Fruit fly (Drosophila melanogaster) whole organism, embryonic: ENCODE data around the gene Sam-S.

ENCODE experiments used
- B-H2 ChIP-seq: fragments of 200-800 bp; sonication (Bioruptor generic); optimal IDR thresholded peaks from 2 replicates; lab custom pipeline; 2018; ENCODE audit warnings: missing biosample characterization, mild to moderate bottlenecking, missing genetic modification characterization
- C15 ChIP-seq: fragments of 200-800 bp; sonication (Bioruptor generic); IDR thresholded peaks from 3 replicates; pipeline ENCODE4 v1.3.6; 2022; ENCODE audit warnings: missing biosample characterization, missing genetic modification characterization
- CG10147 ChIP-seq: fragments of 200-800 bp; sonication (Bioruptor generic); optimal IDR thresholded peaks from 2 replicates; lab custom pipeline; 2019; ENCODE audit warnings: missing biosample characterization, mild to moderate bottlenecking, missing genetic modification characterization, moderate library complexity
- CG12219 ChIP-seq: fragments of 200-800 bp; sonication (Bioruptor generic); optimal IDR thresholded peaks from 3 replicates; lab custom pipeline; 2018; ENCODE audit warnings: missing biosample characterization, mild to moderate bottlenecking, missing genetic modification characterization
- CG12659 ChIP-seq: fragments of 200-800 bp; sonication (Bioruptor generic); optimal IDR thresholded peaks from 3 replicates; lab custom pipeline; 2017; ENCODE audit warnings: mild to moderate bottlenecking, missing biosample characterization, missing genetic modification reagents, missing genetic modification characterization
- CG12769 ChIP-seq: fragments of 200-800 bp; sonication (Bioruptor generic); optimal IDR thresholded peaks from 2 replicates; lab custom pipeline; 2019; ENCODE audit warnings: missing biosample characterization, mild to moderate bottlenecking, missing genetic modification characterization, moderate library complexity
- CG13287 ChIP-seq: fragments of 200-800 bp; sonication (Bioruptor generic); IDR thresholded peaks from 2 replicates; pipeline ENCODE4 v1.3.6; 2022; ENCODE audit warnings: missing biosample characterization, missing genetic modification characterization; ENCODE audit not compliant: partially characterized antibody
- CG13296 ChIP-seq: fragments of 200-800 bp; sonication (Bioruptor generic); optimal IDR thresholded peaks from 3 replicates; lab custom pipeline; 2018; ENCODE audit warnings: missing biosample characterization, mild to moderate bottlenecking, missing genetic modification characterization
- CG15514 ChIP-seq: fragments of 200-800 bp; sonication (Bioruptor generic); optimal IDR thresholded peaks from 3 replicates; lab custom pipeline; 2017; ENCODE audit warnings: missing biosample characterization, missing genetic modification characterization, mild to moderate bottlenecking, moderate library complexity, missing genetic modification reagents
- CG1603 ChIP-seq: fragments of 200-800 bp; sonication (Bioruptor generic); optimal IDR thresholded peaks from 2 replicates; lab custom pipeline; 2019; ENCODE audit warnings: missing biosample characterization, mild to moderate bottlenecking, missing genetic modification characterization, moderate library complexity
- CG17802 ChIP-seq: fragments of 200-800 bp; sonication (Bioruptor generic); optimal IDR thresholded peaks from 2 replicates; lab custom pipeline; 2018; ENCODE audit warnings: missing biosample characterization, mild to moderate bottlenecking, missing genetic modification characterization, moderate library complexity
- CG17912 ChIP-seq: fragments of 200-800 bp; sonication (Bioruptor generic); optimal IDR thresholded peaks from 2 replicates; lab custom pipeline; 2018; ENCODE audit warnings: missing biosample characterization, mild to moderate bottlenecking, missing genetic modification characterization
- CG2116 ChIP-seq: fragments of 200-800 bp; sonication (Bioruptor generic); optimal IDR thresholded peaks from 3 replicates; lab custom pipeline; 2018; ENCODE audit warnings: missing biosample characterization, mild to moderate bottlenecking, missing genetic modification characterization
- CG30020 ChIP-seq: fragments of 200-800 bp; optimal IDR thresholded peaks from 2 replicates; lab custom pipeline; 2019; ENCODE audit warnings: missing biosample characterization, mild to moderate bottlenecking, missing genetic modification characterization, moderate library complexity
- CG3726 ChIP-seq: fragments of 200-800 bp; sonication (Bioruptor generic); IDR thresholded peaks from 3 replicates; pipeline ENCODE4, ENCODE4 v1.3.6; 2022; ENCODE audit warnings: missing biosample characterization, missing genetic modification characterization
- CG3995 ChIP-seq: fragments of 200-800 bp; sonication (Bioruptor generic); optimal IDR thresholded peaks from 3 replicates; lab custom pipeline; 2016; ENCODE audit warnings: missing biosample characterization, missing genetic modification characterization
- CG5180 ChIP-seq: fragments of 200-800 bp; sonication (Bioruptor generic); optimal IDR thresholded peaks from 3 replicates; lab custom pipeline; 2017; ENCODE audit warnings: missing biosample characterization, missing genetic modification characterization, mild to moderate bottlenecking, moderate library complexity, missing genetic modification reagents
- CG6765 ChIP-seq: fragments of 200-800 bp; sonication (Bioruptor generic); optimal IDR thresholded peaks from 3 replicates; lab custom pipeline; 2017; ENCODE audit warnings: missing biosample characterization, mild to moderate bottlenecking, missing genetic modification characterization
- CG8281 ChIP-seq: fragments of 200-800 bp; sonication (Bioruptor generic); optimal IDR thresholded peaks from 2 replicates; lab custom pipeline; 2018; ENCODE audit warnings: missing biosample characterization, mild to moderate bottlenecking, missing genetic modification characterization, moderate library complexity
- CHES-1-like ChIP-seq: fragments of 200-800 bp; sonication (Bioruptor generic); optimal IDR thresholded peaks from 2 replicates; lab custom pipeline; 2016; ENCODE audit warnings: missing biosample characterization, missing genetic modification characterization
- Dp ChIP-seq: fragments of 200-800 bp; sonication (Bioruptor generic); optimal IDR thresholded peaks from 2 replicates; lab custom pipeline; 2018; ENCODE audit warnings: missing biosample characterization, mild to moderate bottlenecking, missing genetic modification characterization, moderate library complexity
- Ets65A ChIP-seq: fragments of 200-800 bp; sonication (Bioruptor generic); peaks from one replicate; lab custom pipeline; 2016; ENCODE audit warnings: missing biosample characterization, missing genetic modification characterization
- Hmr ChIP-seq: fragments of 200-800 bp; sonication (Bioruptor generic); optimal IDR thresholded peaks from 3 replicates; lab custom pipeline; 2017; ENCODE audit warnings: mild to moderate bottlenecking, missing biosample characterization, missing genetic modification reagents, missing genetic modification characterization
- Hr3 ChIP-seq: fragments of 200-800 bp; sonication (Bioruptor generic); optimal IDR thresholded peaks from 3 replicates; lab custom pipeline; 2016; ENCODE audit warnings: missing biosample characterization, missing genetic modification characterization
- Hr78 ChIP-seq, 2 experiments: fragments of 200-800 bp in 1 of 2; fragments of >200 bp in 1 of 2; sonication (Bioruptor generic) in 1 of 2; optimal IDR thresholded peaks; 2 replicates each; lab custom pipeline; 2017 to 2019; ENCODE audit warnings: missing biosample characterization in 2 of 2, missing genetic modification characterization in 2 of 2, mild to moderate bottlenecking in 1 of 2, moderate library complexity in 1 of 2
- Lpt ChIP-seq: fragments of >200 bp; optimal IDR thresholded peaks from 2 replicates; lab custom pipeline; 2018; ENCODE audit warnings: missing biosample characterization, missing genetic modification characterization
- Meics ChIP-seq: fragments of 200-800 bp; sonication (Bioruptor generic); optimal IDR thresholded peaks from 2 replicates; lab custom pipeline; 2017; ENCODE audit warnings: missing biosample characterization, mild to moderate bottlenecking, missing genetic modification characterization
- NC2β ChIP-seq: fragments of 200-800 bp; sonication (Bioruptor generic); optimal IDR thresholded peaks from 2 replicates; lab custom pipeline; 2016; ENCODE audit warnings: missing biosample characterization, missing genetic modification characterization
- NfI ChIP-seq: fragments of 200-800 bp; sonication (Bioruptor generic); optimal IDR thresholded peaks from 3 replicates; lab custom pipeline; 2018; ENCODE audit warnings: missing biosample characterization, mild to moderate bottlenecking, missing genetic modification characterization, moderate library complexity
- Poxn ChIP-seq: fragments of 200-800 bp; sonication (Bioruptor generic); IDR thresholded peaks from 2 replicates; pipeline ENCODE4 v1.3.6; 2022; ENCODE audit warnings: missing biosample characterization, missing genetic modification characterization
- Sin3A ChIP-seq: fragments of >200 bp; optimal IDR thresholded peaks from 2 replicates; lab custom pipeline; 2018
- Spps ChIP-seq: fragments of 200-800 bp; sonication (Bioruptor generic); optimal IDR thresholded peaks from 2 replicates; lab custom pipeline; 2018; ENCODE audit warnings: missing biosample characterization, mild to moderate bottlenecking, missing genetic modification characterization
- Sry-β ChIP-seq: fragments of 200-800 bp; sonication (Bioruptor generic); optimal IDR thresholded peaks from 2 replicates; lab custom pipeline; 2018; ENCODE audit warnings: missing biosample characterization, mild to moderate bottlenecking, missing genetic modification characterization, moderate library complexity
- ara ChIP-seq: fragments of 200-800 bp; sonication (Bioruptor generic); IDR thresholded peaks from 2 replicates; pipeline ENCODE4 v1.3.6; 2022; ENCODE audit warnings: missing biosample characterization, missing genetic modification characterization
- cg ChIP-seq: fragments of 200-800 bp; sonication (Bioruptor generic); optimal IDR thresholded peaks from 3 replicates; lab custom pipeline; 2019; ENCODE audit warnings: missing biosample characterization, mild to moderate bottlenecking, missing genetic modification characterization, moderate library complexity
- cwo ChIP-seq: fragments of 200-800 bp; sonication (Bioruptor generic); optimal IDR thresholded peaks from 3 replicates; lab custom pipeline; 2017; ENCODE audit warnings: missing biosample characterization, missing genetic modification characterization, mild to moderate bottlenecking, moderate library complexity, missing genetic modification reagents
- dan ChIP-seq: fragments of 200-800 bp; sonication (Bioruptor generic); IDR thresholded peaks from 2 replicates; pipeline ENCODE4 v1.3.6; 2022; ENCODE audit warnings: missing biosample characterization, missing genetic modification characterization
- ewg ChIP-seq: fragments of 200-800 bp; sonication (Bioruptor generic); optimal IDR thresholded peaks from 3 replicates; lab custom pipeline; 2017; ENCODE audit warnings: mild to moderate bottlenecking, missing biosample characterization, missing genetic modification reagents, missing genetic modification characterization
- grau ChIP-seq: fragments of 200-800 bp; optimal IDR thresholded peaks from 3 replicates; lab custom pipeline; 2019; ENCODE audit warnings: missing biosample characterization, mild to moderate bottlenecking, missing genetic modification characterization, moderate library complexity
- her ChIP-seq: fragments of 200-800 bp; sonication (Bioruptor generic); optimal IDR thresholded peaks from 2 replicates; lab custom pipeline; 2016; ENCODE audit warnings: missing biosample characterization, missing genetic modification characterization
- hkb ChIP-seq, 2 experiments: fragments of 200-800 bp in 1 of 2; fragments of >200 bp in 1 of 2; sonication (Bioruptor generic) in 1 of 2; IDR thresholded peaks in 1 of 2; optimal IDR thresholded peaks in 1 of 2; 2 replicates each; pipeline versions ENCODE4 v1.3.6 to Lab custom; 2017 to 2022; ENCODE audit warnings: missing biosample characterization in 1 of 2, missing genetic modification characterization in 1 of 2
- kay ChIP-seq: fragments of 200-800 bp; sonication (Bioruptor generic); optimal IDR thresholded peaks from 2 replicates; lab custom pipeline; 2016; ENCODE audit warnings: missing biosample characterization, missing genetic modification characterization
- knrl ChIP-seq: fragments of 200-800 bp; sonication (Bioruptor generic); IDR thresholded peaks from 3 replicates; pipeline ENCODE4 v1.3.6; 2022; ENCODE audit warnings: missing biosample characterization, missing genetic modification characterization; ENCODE audit not compliant: partially characterized antibody
- nmo ChIP-seq: fragments of 200-800 bp; sonication (Bioruptor generic); optimal IDR thresholded peaks from 2 replicates; lab custom pipeline; 2018; ENCODE audit warnings: missing biosample characterization, mild to moderate bottlenecking, missing genetic modification characterization, moderate library complexity
- nom ChIP-seq: fragments of 200-800 bp; sonication (Bioruptor generic); optimal IDR thresholded peaks from 2 replicates; lab custom pipeline; 2017; ENCODE audit warnings: missing biosample characterization, missing genetic modification characterization, mild to moderate bottlenecking, moderate library complexity, missing genetic modification reagents
- odd ChIP-seq: fragments of 200-800 bp; sonication (Bioruptor generic); optimal IDR thresholded peaks from 2 replicates; lab custom pipeline; 2017; ENCODE audit warnings: missing biosample characterization, mild to moderate bottlenecking, missing genetic modification characterization
- sens ChIP-seq: fragments of 200-800 bp; sonication (Bioruptor generic); peaks from one replicate; lab custom pipeline; 2016; ENCODE audit warnings: missing biosample characterization, missing genetic modification characterization
- sens-2 ChIP-seq: fragments of 200-800 bp; sonication (Bioruptor generic); IDR thresholded peaks from 2 replicates; pipeline ENCODE4 v1.3.6; 2022; ENCODE audit warnings: missing biosample characterization, missing genetic modification characterization
- stc ChIP-seq: fragments of 200-800 bp; sonication (Bioruptor generic); IDR thresholded peaks from 2 replicates; pipeline ENCODE4 v1.3.6; 2022; ENCODE audit warnings: missing biosample characterization, missing genetic modification characterization
- stwl ChIP-seq: fragments of 200-800 bp; sonication (Bioruptor generic); optimal IDR thresholded peaks from 3 replicates; lab custom pipeline; 2018; ENCODE audit warnings: missing biosample characterization, mild to moderate bottlenecking, missing genetic modification characterization, moderate library complexity

Gene Sam-S

DNA sequence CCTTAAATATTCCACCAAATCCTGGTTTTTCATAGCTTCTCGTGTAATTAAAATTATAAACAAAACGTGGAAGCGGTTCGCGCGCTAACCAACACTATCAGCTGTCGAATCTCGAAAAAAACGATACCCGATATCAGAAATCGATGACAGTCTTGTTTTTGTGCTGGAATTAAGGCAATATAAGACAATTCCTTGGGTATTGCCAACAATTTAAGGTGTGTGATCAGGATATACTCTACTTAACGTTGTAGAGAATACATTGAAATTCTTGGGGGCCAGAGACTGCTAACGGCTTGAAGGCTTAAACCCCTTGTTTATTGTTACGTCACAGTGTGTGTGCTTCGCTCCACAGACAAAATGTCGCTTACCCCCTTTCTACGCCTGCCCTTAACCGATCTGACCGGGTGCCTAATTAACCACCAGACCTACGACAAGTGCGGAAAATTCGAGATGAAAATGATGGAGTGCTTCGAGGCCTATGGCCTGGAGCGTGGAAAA lies 48.6 kb downstream of the Sam-S start, which contains the start of gene Pus10 (continued):
- TF ChIP-seq cwo (GFP tag; lab: Kevin White, UChicago), result no peak
- TF ChIP-seq knrl (GFP tag; lab: Robert Waterston, UW), result no peak
- TF ChIP-seq CG13287 (GFP tag; lab: Robert Waterston, UW), result no peak
- no peak for TF ChIP-seq ara
- TF ChIP-seq stwl (tag; lab: Kevin White, UChicago), result peak; percentile 64
- TF ChIP-seq ewg (GFP tag; lab: Kevin White, UChicago), result peak; percentile 13
- TF ChIP-seq B-H2 (GFP tag; lab: Kevin White, UChicago), result peak; percentile 68
- no peak for TF ChIP-seq Spps (tag; lab: Kevin White, UChicago)
- TF ChIP-seq CG15514 (GFP tag; lab: Kevin White, UChicago), result peak; percentile 54
- TF ChIP-seq Hr3, result no peak
- TF ChIP-seq hkb (optimal IDR thresholded peaks at IDR 0.05; lab: Kevin White, UChicago), result no peak
- no peak for TF ChIP-seq hkb (GFP tag; IDR thresholded peaks at IDR 0.05; lab: Robert Waterston, UW)
- no peak for TF ChIP-seq NfI (GFP tag; lab: Kevin White, UChicago)
- peak; percentile 25 for TF ChIP-seq CG12659 (GFP tag; lab: Kevin White, UChicago)
- TF ChIP-seq Meics, result no peak
- TF ChIP-seq CG3726 (GFP tag; lab: Robert Waterston, UW), result no peak
- no peak for TF ChIP-seq grau (tag; lab: Kevin White, UChicago)
- no peak for TF ChIP-seq kay (GFP tag; lab: Kevin White, UChicago)
- TF ChIP-seq CG6765 (GFP tag; lab: Kevin White, UChicago), result no peak
- no peak for TF ChIP-seq Lpt (GFP tag; lab: Kevin White, UChicago)
- TF ChIP-seq dan, result no peak
- no peak for TF ChIP-seq sens-2 (GFP tag; lab: Robert Waterston, UW)
- TF ChIP-seq Hmr (GFP tag; lab: Kevin White, UChicago), result peak; percentile 9
- no peak for TF ChIP-seq odd (GFP tag; lab: Kevin White, UChicago)
- peak; percentile 4 for TF ChIP-seq CG12769 (tag; lab: Kevin White, UChicago)
- no peak for TF ChIP-seq Poxn (GFP tag; lab: Robert Waterston, UW)
- TF ChIP-seq CHES-1-like (GFP tag; lab: Kevin White, UChicago), result peak; percentile 38
- peak; percentile 10 for TF ChIP-seq her (GFP tag; lab: Kevin White, UChicago)
- TF ChIP-seq CG5180 (GFP tag; lab: Kevin White, UChicago), result no peak
- TF ChIP-seq CG12219 (GFP tag; lab: Kevin White, UChicago), result no peak
- peak; percentile 2 for TF ChIP-seq cg (GFP tag; lab: Kevin White, UChicago)

DNA sequence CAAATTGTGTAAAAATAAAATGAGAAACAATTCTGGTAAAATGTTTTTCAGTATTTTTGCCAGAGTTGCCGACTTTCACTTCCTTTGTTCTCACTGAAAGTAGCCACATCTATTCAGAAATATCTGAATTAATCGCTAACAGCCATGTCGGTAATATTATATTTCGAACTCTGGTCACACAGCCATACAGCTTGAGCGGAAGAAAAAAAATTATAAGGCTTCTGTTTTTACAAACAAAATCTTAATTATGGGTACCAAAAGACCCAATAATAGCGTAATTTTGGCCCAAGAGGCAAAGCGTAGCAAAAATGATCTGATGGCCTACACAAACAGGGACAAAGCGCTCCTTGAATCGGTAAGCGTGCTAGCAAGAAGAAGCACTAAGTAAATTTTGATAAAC lies 49.3 kb downstream of the Sam-S start, which contains the start of gene CG3436:
CG3436 (plus strand) TSS at position 36 of the 400 bp plus-strand sequence.
- TF ChIP-seq CG17912 (GFP tag; lab: Kevin White, UChicago) (peak; percentile 34), CG17802 (tag; lab: Kevin White, UChicago) (peak; percentile 33), CG3995 (GFP tag; lab: Kevin White, UChicago) (no peak), CG1603 (tag; lab: Kevin White, UChicago) (peak; percentile 64), C15 (GFP tag; lab: Robert Waterston, UW) (no peak), Sin3A (lab: Kevin White, UChicago) (peak; percentile 44), Sry-β (GFP tag; lab: Kevin White, UChicago) (peak; percentile 66), CG13296 (GFP tag; lab: Kevin White, UChicago) (peak; percentile 20), Hr78 (GFP tag; optimal IDR thresholded peaks at IDR 0.05; lab: Kevin White, UChicago) (no peak), nom (GFP tag; lab: Kevin White, UChicago) (peak; percentile 5), CG30020 (tag; lab: Kevin White, UChicago) (peak; percentile 55), stwl (tag; lab: Kevin White, UChicago) (peak; percentile 88), stc (GFP tag; lab: Robert Waterston, UW) (no peak), CG2116 (GFP tag; lab: Kevin White, UChicago) (peak; percentile 22), NC2β (GFP tag; lab: Kevin White, UChicago) (peak; percentile 12), CG10147 (no peak), Dp (GFP tag; lab: Kevin White, UChicago) (peak; percentile 22), sens (GFP tag; lab: Kevin White, UChicago) (peak; percentile 67), Ets65A (GFP tag; lab: Kevin White, UChicago) (peak; percentile 91), CG8281 (tag; lab: Kevin White, UChicago) (no peak), nmo (GFP tag; lab: Kevin White, UChicago) (peak; percentile 56)
